Worm (Caenorhabditis elegans): Measurements from ENCODE around the gene ZK1248.19.

The ZK1248.19 gene

DNA sequence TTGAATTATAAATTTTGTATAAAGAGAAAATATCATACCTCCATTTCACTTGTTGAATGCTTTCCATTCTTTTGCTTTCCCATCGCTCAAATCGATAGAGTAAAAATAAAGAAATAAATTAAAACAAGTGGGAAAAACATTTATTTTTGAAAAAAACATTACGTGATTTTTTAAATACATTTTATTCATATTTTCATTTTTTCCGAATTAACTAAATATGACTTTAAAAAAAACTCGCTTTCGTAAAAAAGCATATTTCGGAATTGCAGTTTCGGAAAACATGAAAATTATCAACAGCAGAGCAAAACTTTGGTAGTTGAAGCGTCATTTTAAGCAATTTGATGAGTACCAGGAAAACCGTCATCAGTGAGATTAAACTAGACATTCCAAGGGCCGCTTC lies 39.7 kb downstream of the ZK1248.19 start, which contains the start of gene K05F1.8:
TSS of gene K05F1.8 (minus strand) at position 101 of the 400 bp plus-strand sequence.
- TF ChIP-seq sox-2 (GFP tag; IDR thresholded peaks at IDR 0.05) (no peak), ttx-3 (tag; optimal IDR thresholded peaks at IDR 0.05) (no peak), ceh-48 (tag; optimal IDR thresholded peaks at IDR 0.05) (no peak), ztf-16 (tag; optimal IDR thresholded peaks at IDR 0.05) (no peak), ceh-31 (tag; optimal IDR thresholded peaks at IDR 0.05) (no peak), T23F11.4 (GFP tag; optimal IDR thresholded peaks at IDR 0.05) (no peak), hlh-13 (GFP tag; optimal IDR thresholded peaks at IDR 0.05) (no peak), nhr-232 (tag; optimal IDR thresholded peaks at IDR 0.05) (no peak), mec-3 (tag; optimal IDR thresholded peaks at IDR 0.05; ENCODE audit: borderline replicate concordance) (no peak), fax-1 (tag; optimal IDR thresholded peaks at IDR 0.05) (no peak), pag-3 (tag; optimal IDR thresholded peaks at IDR 0.05; ENCODE audit: borderline replicate concordance) (no peak), rnt-1 (tag; optimal IDR thresholded peaks at IDR 0.05) (no peak)

- TF ChIP-seq pat-9 (tag; optimal IDR thresholded peaks at IDR 0.05): no peak
- no peak for TF ChIP-seq ceh-19 (GFP tag; optimal IDR thresholded peaks at IDR 0.05)
- TF ChIP-seq unc-42 (tag; optimal IDR thresholded peaks at IDR 0.05): no peak
- no peak for TF ChIP-seq sdc-2 (tag; optimal IDR thresholded peaks at IDR 0.05)
- TF ChIP-seq dmd-4 (tag; optimal IDR thresholded peaks at IDR 0.05; ENCODE audit: borderline replicate concordance): no peak
- no peak for TF ChIP-seq hlh-13 (GFP tag; optimal IDR thresholded peaks at IDR 0.05)
- TF ChIP-seq tbx-7 (tag; optimal IDR thresholded peaks at IDR 0.05): no peak
- no peak for TF ChIP-seq rnt-1 (tag; optimal IDR thresholded peaks at IDR 0.05)
- TF ChIP-seq unc-86 (tag; optimal IDR thresholded peaks at IDR 0.05): no peak
- no peak for TF ChIP-seq zip-5 (tag; optimal IDR thresholded peaks at IDR 0.05)
- no peak for TF ChIP-seq pqm-1 (tag; optimal IDR thresholded peaks at IDR 0.05)
- no peak for TF ChIP-seq fax-1 (tag; optimal IDR thresholded peaks at IDR 0.05)
- TF ChIP-seq lin-11 (tag; optimal IDR thresholded peaks at IDR 0.05): no peak
Measured at ce11 chrII:5797348-5797977, 41.8 kb downstream of the ZK1248.19 start, which contains the start of the genes msp-63 and msp-142. msp-63 (minus strand) TSS chrII:5797448. msp-142 (plus strand) TSS chrII:5797927.

DNA sequence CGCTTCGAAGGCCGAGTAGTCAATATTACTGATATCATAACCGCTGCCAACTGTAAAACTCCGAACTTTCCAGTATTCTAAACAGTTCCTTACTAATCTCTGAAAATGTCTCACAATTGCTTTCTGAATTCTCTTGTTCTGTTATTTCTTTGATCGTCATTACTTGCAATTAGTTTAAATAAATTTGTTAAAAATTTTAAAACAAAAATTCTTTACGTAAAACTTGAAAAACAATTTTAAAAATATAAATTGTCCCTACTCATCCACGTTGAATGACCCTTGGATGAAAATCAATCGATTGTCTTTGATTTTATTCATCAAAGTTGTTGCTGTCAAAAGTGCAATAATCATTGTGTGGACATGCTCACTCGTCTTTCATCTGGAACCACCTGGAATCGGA lies 45.0 kb downstream of the ZK1248.19 start, which contains the start of gene acdh-8:
TSS of gene acdh-8 (plus strand) at position 301 of the 400 bp plus-strand sequence.
- TF ChIP-seq gmeb-2 (tag; optimal IDR thresholded peaks at IDR 0.05): no peak
- TF ChIP-seq unc-3 (GFP tag; conservative IDR thresholded peaks at IDR 0.05): no peak
- no peak for TF ChIP-seq unc-3 (tag; optimal IDR thresholded peaks at IDR 0.05)
- TF ChIP-seq ceh-18 (tag; optimal IDR thresholded peaks at IDR 0.05): no peak
- TF ChIP-seq C38D4.7 (GFP tag; optimal IDR thresholded peaks at IDR 0.05): no peak
- no peak for TF ChIP-seq ceh-48 (tag; optimal IDR thresholded peaks at IDR 0.05)
- no peak for TF ChIP-seq ceh-22 (tag; optimal IDR thresholded peaks at IDR 0.05)

DNA sequence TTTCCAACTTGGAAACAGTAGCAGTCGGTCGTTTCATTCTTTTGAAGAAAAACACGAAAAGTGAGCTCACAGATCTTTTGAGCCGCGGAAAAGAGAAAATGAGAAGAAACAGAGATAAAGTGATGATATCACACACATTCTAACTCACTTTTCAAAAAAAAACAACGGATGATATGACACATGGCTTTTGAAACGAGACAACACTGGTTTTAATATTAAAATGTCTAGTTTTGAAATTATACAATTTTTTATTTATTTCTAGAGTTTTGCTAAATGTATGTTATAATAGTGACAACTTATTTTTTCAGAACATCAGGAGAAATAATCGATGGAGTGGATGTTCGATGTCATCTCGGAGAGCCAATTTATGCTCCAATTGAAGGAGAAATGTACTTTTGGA lies 46.7 kb downstream of the ZK1248.19 start, which contains the start of gene K05F1.14:
TSS of gene K05F1.14 (minus strand) at position 101 of the 400 bp plus-strand sequence.
- no peak for TF ChIP-seq unc-86 (tag; optimal IDR thresholded peaks at IDR 0.05)
- no peak for TF ChIP-seq ttx-3 (tag; optimal IDR thresholded peaks at IDR 0.05)
- no peak for TF ChIP-seq elt-2 (tag; optimal IDR thresholded peaks at IDR 0.05)
- no peak for TF ChIP-seq sox-2 (GFP tag; IDR thresholded peaks at IDR 0.05)
- no peak for TF ChIP-seq syd-9 (tag; optimal IDR thresholded peaks at IDR 0.05)
- TF ChIP-seq gmeb-2 (tag; optimal IDR thresholded peaks at IDR 0.05): no peak
- TF ChIP-seq ceh-19 (GFP tag; optimal IDR thresholded peaks at IDR 0.05): no peak
- no peak for TF ChIP-seq C08G9.2 (tag; optimal IDR thresholded peaks at IDR 0.05)
- no peak for TF ChIP-seq pha-2 (tag; optimal IDR thresholded peaks at IDR 0.05)
- no peak for TF ChIP-seq pax-1 (tag; optimal IDR thresholded peaks at IDR 0.05)
- no peak for TF ChIP-seq lim-6 (tag; optimal IDR thresholded peaks at IDR 0.05)
- no peak for TF ChIP-seq sox-4 (tag; optimal IDR thresholded peaks at IDR 0.05)
- no peak for TF ChIP-seq ceh-45 (GFP tag; IDR thresholded peaks at IDR 0.05)

Data from whole organism, late embryonic.